Fruit fly (Drosophila melanogaster) whole organism, pupa: Measurements from ENCODE around the gene Glt.

Experiments used
- CG10348 ChIP-seq: fragments of 200-800 bp; sonication (Bioruptor generic); IDR thresholded peaks from 2 replicates; pipeline ENCODE4 v1.3.6; 2022; ENCODE audit warnings: missing biosample characterization, missing genetic modification characterization
- CG12605 ChIP-seq: fragments of 200-800 bp; sonication (Bioruptor generic); IDR thresholded peaks from 2 replicates; pipeline ENCODE4 v1.3.6; 2022; ENCODE audit warnings: missing biosample characterization, missing genetic modification characterization
- CG13204 ChIP-seq: fragments of 200-800 bp; sonication (Bioruptor generic); optimal IDR thresholded peaks from 2 replicates; lab custom pipeline; 2018; ENCODE audit warnings: missing biosample characterization, mild to moderate bottlenecking, missing genetic modification characterization, moderate library complexity
- CG14655 ChIP-seq: fragments of 200-800 bp; sonication (Bioruptor generic); optimal IDR thresholded peaks from 3 replicates; lab custom pipeline; 2017; ENCODE audit warnings: mild to moderate bottlenecking, missing biosample characterization, missing genetic modification reagents, missing genetic modification characterization
- CG15710 ChIP-seq: fragments of 200-800 bp; sonication (Bioruptor generic); optimal IDR thresholded peaks from 2 replicates; lab custom pipeline; 2018; ENCODE audit warnings: missing biosample characterization, mild to moderate bottlenecking, missing genetic modification characterization, moderate library complexity
- CG17806 ChIP-seq: fragments of 200-800 bp; sonication (Bioruptor generic); optimal IDR thresholded peaks from 2 replicates; lab custom pipeline; 2018; ENCODE audit warnings: missing biosample characterization, mild to moderate bottlenecking, missing genetic modification characterization, moderate library complexity
- CG32121 ChIP-seq: fragments of 200-800 bp; sonication (Bioruptor generic); IDR thresholded peaks from 2 replicates; pipeline ENCODE4 v1.3.6; 2022; ENCODE audit warnings: missing biosample characterization, missing genetic modification characterization
- CG34367 ChIP-seq: fragments of 200-800 bp; sonication (Bioruptor generic); optimal IDR thresholded peaks from 2 replicates; lab custom pipeline; 2018; ENCODE audit warnings: missing biosample characterization, mild to moderate bottlenecking, missing genetic modification characterization
- CG4496 ChIP-seq: fragments of 200-800 bp; sonication (Bioruptor generic); IDR thresholded peaks from 3 replicates; pipeline ENCODE4 v1.3.6; 2022; ENCODE audit warnings: missing biosample characterization, missing genetic modification characterization
- CG8159 ChIP-seq: fragments of 200-800 bp; sonication (Bioruptor generic); optimal IDR thresholded peaks from 3 replicates; lab custom pipeline; 2018; ENCODE audit warnings: missing biosample characterization, mild to moderate bottlenecking, missing genetic modification characterization, moderate library complexity
- CG8301 ChIP-seq: fragments of 200-800 bp; sonication (Bioruptor generic); optimal IDR thresholded peaks from 2 replicates; lab custom pipeline; 2018; ENCODE audit warnings: missing biosample characterization, mild to moderate bottlenecking, missing genetic modification characterization
- CG9948 ChIP-seq: fragments of 200-800 bp; sonication (Bioruptor generic); optimal IDR thresholded peaks from 2 replicates; lab custom pipeline; 2018; ENCODE audit warnings: missing biosample characterization, mild to moderate bottlenecking, missing genetic modification characterization, moderate library complexity
- D1 ChIP-seq: fragments of 200-800 bp; sonication (Bioruptor generic); optimal IDR thresholded peaks from 2 replicates; lab custom pipeline; 2018; ENCODE audit warnings: missing biosample characterization, mild to moderate bottlenecking, missing genetic modification characterization, moderate library complexity
- EcR ChIP-seq: fragments of 200-800 bp; sonication (Bioruptor generic); optimal IDR thresholded peaks from 3 replicates; lab custom pipeline; 2019; ENCODE audit warnings: missing biosample characterization, missing genetic modification characterization, mild to moderate bottlenecking, moderate library complexity, missing genetic modification reagents
- Ets98B ChIP-seq: fragments of 200-800 bp; sonication (Bioruptor generic); IDR thresholded peaks from 2 replicates; pipeline ENCODE4 v1.3.6; 2022; ENCODE audit warnings: missing biosample characterization, missing genetic modification characterization
- Pif1A ChIP-seq: fragments of 200-800 bp; sonication (Bioruptor generic); optimal IDR thresholded peaks from 3 replicates; lab custom pipeline; 2016; ENCODE audit warnings: missing biosample characterization, missing genetic modification characterization
- Pif1B ChIP-seq: fragments of 200-800 bp; sonication (Bioruptor generic); optimal IDR thresholded peaks from 3 replicates; lab custom pipeline; 2016; ENCODE audit warnings: missing biosample characterization, missing genetic modification characterization
- Snoo ChIP-seq: fragments of 200-800 bp; sonication (Bioruptor generic); optimal IDR thresholded peaks from 3 replicates; lab custom pipeline; 2017; ENCODE audit warnings: missing biosample characterization, mild to moderate bottlenecking, missing genetic modification characterization, inconsistent platforms
- fd96Ca ChIP-seq: fragments of 200-800 bp; sonication (Bioruptor generic); IDR thresholded peaks from 3 replicates; pipeline ENCODE4 v1.3.6; 2022; ENCODE audit warnings: missing biosample characterization, missing genetic modification characterization
- gl ChIP-seq: fragments of 200-800 bp; sonication (Bioruptor generic); optimal IDR thresholded peaks from 2 replicates; lab custom pipeline; 2018; ENCODE audit warnings: missing biosample characterization, mild to moderate bottlenecking, missing genetic modification characterization
- rn ChIP-seq: fragments of 200-800 bp; sonication (Bioruptor generic); IDR thresholded peaks from 2 replicates; pipeline ENCODE4 v1.3.6; 2022; ENCODE audit warnings: missing biosample characterization, missing genetic modification characterization

Glt gene

DNA sequence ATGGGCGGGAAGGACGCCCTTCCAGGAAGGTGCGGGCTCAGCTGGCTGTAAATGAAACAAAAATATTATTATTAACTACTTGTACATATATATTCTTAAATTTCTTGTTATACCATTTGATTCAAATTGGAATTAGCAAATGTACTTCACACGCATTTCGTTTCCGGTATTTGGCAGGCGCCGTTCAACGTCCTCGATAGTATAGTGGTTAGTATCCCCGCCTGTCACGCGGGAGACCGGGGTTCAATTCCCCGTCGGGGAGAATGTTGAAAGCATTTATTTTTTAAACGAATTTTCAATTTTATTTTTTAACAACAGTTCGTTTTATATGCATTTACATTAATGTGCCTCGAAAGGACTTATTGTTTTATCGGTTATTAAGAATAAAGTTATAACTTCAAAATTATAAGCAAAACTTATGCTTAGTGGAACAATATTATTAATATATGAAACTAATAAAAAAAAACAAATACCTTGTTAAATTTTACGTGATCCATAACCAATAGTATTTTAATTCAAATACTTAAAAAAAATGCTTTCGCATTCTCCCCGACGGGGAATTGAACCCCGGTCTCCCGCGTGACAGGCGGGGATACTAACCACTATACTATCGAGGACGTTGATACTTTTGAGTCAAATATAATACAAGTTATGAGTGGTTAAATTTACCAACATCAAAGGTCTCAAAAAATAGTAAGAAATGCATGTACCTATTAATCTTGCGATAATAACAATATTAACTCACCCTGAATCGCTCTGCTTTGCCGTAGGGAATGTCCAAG, 11.0 kb downstream of the Glt start:
- TF ChIP-seq CG34367 (tag; lab: Kevin White, UChicago) = no peak
- TF ChIP-seq Pif1A (GFP tag; lab: Kevin White, UChicago) = no peak
- TF ChIP-seq fd96Ca (GFP tag; lab: Robert Waterston, UW) = no peak
- TF ChIP-seq CG10348 (GFP tag; lab: Robert Waterston, UW) = no peak
- TF ChIP-seq, all 21 proteins: peak for 0

DNA sequence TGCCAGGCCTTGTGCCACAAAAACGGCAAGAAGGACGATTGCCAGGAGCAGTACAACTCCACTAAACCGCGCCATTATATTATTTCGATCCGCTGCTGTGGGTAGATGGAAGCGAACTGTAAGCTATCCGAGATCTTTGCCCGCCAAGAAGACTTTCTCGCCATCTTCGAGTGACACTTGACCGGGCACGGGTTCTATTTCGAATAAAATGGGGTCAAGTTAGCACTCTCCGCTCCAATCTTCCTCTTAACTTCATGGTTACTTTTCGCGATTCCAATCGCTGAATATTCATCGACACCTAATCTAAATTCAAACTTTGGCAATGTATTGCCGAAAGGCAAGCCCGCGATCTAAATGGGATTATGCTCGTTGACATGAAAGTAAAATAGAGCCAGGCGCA, 11.8 kb downstream of the Glt start, which contains the start of gene CG9289:
CG9289 (minus strand) TSS at position 101 of the 400 bp plus-strand sequence.
- TF ChIP-seq CG4496 (no peak), D1 (tag; lab: Kevin White, UChicago) (no peak), CG15710 (tag; lab: Kevin White, UChicago) (no peak), Ets98B (GFP tag; lab: Robert Waterston, UW) (no peak), CG10348 (GFP tag; lab: Robert Waterston, UW) (no peak), CG17806 (no peak), CG34367 (tag; lab: Kevin White, UChicago) (no peak), Pif1A (GFP tag; lab: Kevin White, UChicago) (no peak), CG9948 (no peak), fd96Ca (GFP tag; lab: Robert Waterston, UW) (no peak), gl (no peak), Pif1B (GFP tag; lab: Kevin White, UChicago) (no peak), CG8301 (tag; lab: Kevin White, UChicago) (no peak), CG12605 (no peak), EcR (GFP tag; lab: Kevin White, UChicago) (no peak), CG13204 (GFP tag; lab: Kevin White, UChicago) (no peak), CG8159 (tag; lab: Kevin White, UChicago) (no peak), CG32121 (GFP tag; lab: Robert Waterston, UW) (no peak)

DNA sequence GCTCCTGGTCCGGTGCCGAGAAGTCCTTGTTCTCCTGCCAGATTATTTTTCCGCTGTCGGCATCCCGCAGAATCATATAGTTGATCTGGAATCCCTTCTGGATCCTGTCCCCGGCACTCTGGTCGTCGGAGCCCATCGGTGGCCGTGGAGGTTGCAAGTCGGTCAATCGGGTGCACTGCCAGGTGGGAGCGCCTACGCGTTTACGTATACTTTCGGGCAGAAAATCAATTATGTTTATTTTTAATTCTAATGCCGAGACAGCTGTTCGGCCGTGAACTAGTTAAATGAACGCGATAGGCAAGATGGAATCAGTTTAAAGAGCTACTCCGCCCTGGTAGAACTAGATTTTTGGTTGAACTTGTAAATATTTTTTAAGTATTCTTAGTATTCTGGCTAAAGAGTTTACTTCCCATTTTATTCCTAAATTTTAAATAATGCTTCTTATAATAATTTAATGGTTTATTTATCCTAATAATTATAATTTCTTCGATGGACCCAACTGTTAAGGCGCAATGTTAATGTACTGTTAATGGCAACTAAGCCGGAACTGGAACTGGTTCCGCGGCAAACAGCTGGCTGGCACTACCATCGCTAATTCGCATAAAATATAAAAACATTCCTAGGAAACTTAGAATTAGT, 13.3 kb downstream of the Glt start, which contains the start of the genes PrBP and Trs23:
PrBP (minus strand) TSS at position 288 of the 639 bp plus-strand sequence.
Trs23 (plus strand) TSS at position 564 of the 639 bp plus-strand sequence.
- TF ChIP-seq CG10348 (GFP tag; lab: Robert Waterston, UW) (no peak), rn (GFP tag; lab: Robert Waterston, UW) (no peak), CG9948 (no peak), Snoo (tag; lab: Kevin White, UChicago) (no peak), CG14655 (GFP tag; lab: Kevin White, UChicago) (no peak), CG8301 (tag; lab: Kevin White, UChicago) (no peak), CG17806 (no peak), CG15710 (tag; lab: Kevin White, UChicago) (no peak), CG34367 (tag; lab: Kevin White, UChicago) (no peak), Pif1B (GFP tag; lab: Kevin White, UChicago) (no peak), CG32121 (GFP tag; lab: Robert Waterston, UW) (no peak), gl (no peak), CG12605 (no peak), fd96Ca (GFP tag; lab: Robert Waterston, UW) (no peak), Pif1A (GFP tag; lab: Kevin White, UChicago) (no peak), D1 (tag; lab: Kevin White, UChicago) (no peak), CG4496 (no peak), CG8159 (tag; lab: Kevin White, UChicago) (no peak)
- TF ChIP-seq, all 21 proteins: peak for 0

DNA sequence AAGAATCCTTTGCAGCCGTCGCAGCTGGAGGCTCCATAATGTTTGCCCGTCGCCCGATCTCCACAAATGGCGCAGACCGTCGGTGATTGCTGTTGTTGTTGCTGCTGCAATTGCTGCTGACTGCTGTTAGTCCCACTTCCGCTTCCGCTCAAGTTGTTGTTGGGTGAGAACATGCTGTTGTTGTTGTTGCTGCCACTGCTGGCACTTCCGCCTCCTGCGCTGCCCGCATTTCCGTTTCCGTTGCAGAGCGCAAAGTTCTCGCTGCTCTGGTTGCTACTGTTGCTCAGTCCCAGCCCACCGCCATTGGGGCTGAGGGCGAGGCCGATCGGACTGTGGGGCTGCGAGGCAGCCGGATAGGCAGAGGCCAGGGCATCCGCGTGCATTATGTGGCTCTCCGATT, 17.4 kb downstream of the Glt start:
- no peak for TF ChIP-seq EcR (GFP tag; lab: Kevin White, UChicago)
- TF ChIP-seq Ets98B (GFP tag; lab: Robert Waterston, UW) = no peak
- TF ChIP-seq CG14655 (GFP tag; lab: Kevin White, UChicago) = no peak
- TF ChIP-seq gl = no peak
- no peak for TF ChIP-seq CG10348 (GFP tag; lab: Robert Waterston, UW)
- TF ChIP-seq fd96Ca (GFP tag; lab: Robert Waterston, UW) = no peak
- no peak for TF ChIP-seq CG12605
- TF ChIP-seq CG34367 (tag; lab: Kevin White, UChicago) = no peak
- no peak for TF ChIP-seq CG17806
- TF ChIP-seq D1 (tag; lab: Kevin White, UChicago) = no peak
- no peak for TF ChIP-seq CG4496
- no peak for TF ChIP-seq CG13204 (GFP tag; lab: Kevin White, UChicago)
- TF ChIP-seq CG32121 (GFP tag; lab: Robert Waterston, UW) = no peak
- no peak for TF ChIP-seq CG9948
- no peak for TF ChIP-seq CG8159 (tag; lab: Kevin White, UChicago)
- TF ChIP-seq CG8301 (tag; lab: Kevin White, UChicago) = no peak
- no peak for TF ChIP-seq Pif1B (GFP tag; lab: Kevin White, UChicago)
- no peak for TF ChIP-seq CG15710 (tag; lab: Kevin White, UChicago)
- no peak for TF ChIP-seq Snoo (tag; lab: Kevin White, UChicago)

DNA sequence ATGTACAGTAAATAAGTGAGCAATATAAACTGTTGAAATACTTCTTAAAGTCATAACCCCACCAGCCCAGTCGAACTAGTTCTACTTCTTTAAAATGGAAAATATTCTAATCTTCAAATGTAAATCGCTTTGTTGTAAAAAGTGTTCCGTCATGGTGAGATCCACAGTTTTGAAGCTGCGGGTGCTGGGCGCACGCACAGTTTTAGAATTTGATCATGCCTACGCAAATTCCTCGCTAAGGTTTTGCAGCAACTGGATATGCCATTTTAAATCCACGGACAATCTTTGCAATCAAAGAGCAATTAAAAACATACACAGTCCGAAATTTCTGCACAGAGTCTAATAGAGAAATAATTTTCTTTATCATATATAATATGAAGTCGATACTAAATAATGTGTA, 17.9 kb downstream of the Glt start:
- TF ChIP-seq CG10348 (GFP tag; lab: Robert Waterston, UW) = no peak
- TF ChIP-seq CG32121 (GFP tag; lab: Robert Waterston, UW) = no peak
- TF ChIP-seq CG15710 (tag; lab: Kevin White, UChicago) = no peak
- no peak for TF ChIP-seq fd96Ca (GFP tag; lab: Robert Waterston, UW)
- no peak for TF ChIP-seq Snoo (tag; lab: Kevin White, UChicago)
- no peak for TF ChIP-seq CG8301 (tag; lab: Kevin White, UChicago)
- TF ChIP-seq Ets98B (GFP tag; lab: Robert Waterston, UW) = no peak
- TF ChIP-seq CG12605 = no peak
- TF ChIP-seq CG13204 (GFP tag; lab: Kevin White, UChicago) = no peak
- TF ChIP-seq EcR (GFP tag; lab: Kevin White, UChicago) = no peak
- TF ChIP-seq D1 (tag; lab: Kevin White, UChicago) = no peak
